Worm (Caenorhabditis elegans) whole organism, L2 larva: ENCODE results near the gene Y53C12A.7.
"Not testable (repeated sequence)": the region's sequence is repeated elsewhere in the genome, so short reads cannot be mapped to it uniquely, and the experiment has no call there.

Experiments
- C34F6.9 ChIP-seq: fragments of 150-350 bp; optimal IDR thresholded peaks from 2 replicates; lab custom pipeline; 2014; ENCODE audit warnings: missing biosample characterization, missing genetic modification characterization
- F13H6.1 ChIP-seq: sonication (generic microtip); optimal IDR thresholded peaks from 2 replicates; lab custom pipeline; 2016; ENCODE audit warnings: missing genetic modification characterization, missing compliant biosample characterization
- R02D3.7 ChIP-seq: fragments of 150-350 bp; optimal IDR thresholded peaks from 2 replicates; lab custom pipeline; 2014; ENCODE audit warnings: missing biosample characterization, missing genetic modification characterization
- ZK546.5 ChIP-seq: sonication (generic microtip); optimal IDR thresholded peaks from 2 replicates; lab custom pipeline; 2017; ENCODE audit warnings: missing biosample characterization, missing genetic modification characterization
- ama-1 ChIP-seq: fragments of 150-350 bp; optimal IDR thresholded peaks from 2 replicates; lab custom pipeline; 2018; ENCODE audit warnings: inconsistent platforms
- blmp-1 ChIP-seq: sonication (generic microtip); optimal IDR thresholded peaks from 2 replicates; lab custom pipeline; 2017; ENCODE audit warnings: missing genetic modification characterization, mild to moderate bottlenecking, missing compliant biosample characterization, antibody characterized with exemption, moderate library complexity; ENCODE audit not compliant: insufficient read depth
- ceh-16 ChIP-seq: fragments of 150-350 bp; optimal IDR thresholded peaks from 2 replicates; lab custom pipeline; 2014; ENCODE audit warnings: missing biosample characterization, missing genetic modification characterization
- ceh-82 ChIP-seq: fragments of 150-350 bp; optimal IDR thresholded peaks from 2 replicates; lab custom pipeline; 2014; ENCODE audit warnings: missing biosample characterization, missing genetic modification characterization
- crh-2 ChIP-seq: sonication (generic microtip); optimal IDR thresholded peaks from 2 replicates; lab custom pipeline; 2017; ENCODE audit warnings: missing biosample characterization, missing genetic modification characterization
- dmd-4 ChIP-seq: sonication (generic microtip); optimal IDR thresholded peaks from 2 replicates; lab custom pipeline; 2017; ENCODE audit warnings: missing biosample characterization, missing genetic modification characterization
- egl-27 ChIP-seq: sonication (generic microtip); optimal IDR thresholded peaks from 3 replicates; lab custom pipeline; 2017; ENCODE audit warnings: missing biosample characterization, missing genetic modification reagents, missing genetic modification characterization
- elt-1 ChIP-seq: fragments of 150-350 bp; optimal IDR thresholded peaks from 2 replicates; lab custom pipeline; 2014; ENCODE audit warnings: missing biosample characterization, missing genetic modification characterization
- elt-3 ChIP-seq: sonication (generic microtip); optimal IDR thresholded peaks from 2 replicates; lab custom pipeline; 2017; ENCODE audit warnings: missing biosample characterization, missing genetic modification characterization
- fos-1 ChIP-seq: fragments of 150-350 bp; optimal IDR thresholded peaks from 2 replicates; lab custom pipeline; 2014; ENCODE audit warnings: missing biosample characterization, missing genetic modification characterization
- gmeb-1 ChIP-seq: fragments of 150-350 bp; optimal IDR thresholded peaks from 2 replicates; lab custom pipeline; 2014; ENCODE audit warnings: missing biosample characterization, missing genetic modification characterization
- lin-11 ChIP-seq: fragments of 150-350 bp; sonication (generic microtip); optimal IDR thresholded peaks from 2 replicates; lab custom pipeline; 2014; ENCODE audit warnings: missing biosample characterization, missing genetic modification characterization, inconsistent platforms, mixed read lengths
- lin-13 ChIP-seq: fragments of 150-350 bp; optimal IDR thresholded peaks from 2 replicates; lab custom pipeline; 2014; ENCODE audit warnings: missing biosample characterization, missing genetic modification reagents, missing genetic modification characterization
- lin-39 ChIP-seq: fragments of 150-350 bp; optimal IDR thresholded peaks from 2 replicates; lab custom pipeline; 2014; ENCODE audit warnings: missing biosample characterization, missing genetic modification reagents, missing genetic modification characterization
- mab-5 ChIP-seq: fragments of 150-350 bp; optimal IDR thresholded peaks from 2 replicates; lab custom pipeline; 2014; ENCODE audit warnings: missing biosample characterization, missing genetic modification characterization
- mbf-1 ChIP-seq: sonication (generic microtip); optimal IDR thresholded peaks from 2 replicates; lab custom pipeline; 2017; ENCODE audit warnings: missing biosample characterization, missing genetic modification characterization
- mdl-1 ChIP-seq, 2 experiments: fragments of 150-350 bp in 1 of 2; sonication (generic microtip) in 1 of 2; optimal IDR thresholded peaks; 2 replicates each; lab custom pipeline; 2017; ENCODE audit warnings: missing biosample characterization in 2 of 2, missing genetic modification characterization in 2 of 2
- nhr-10 ChIP-seq: sonication (generic microtip); optimal IDR thresholded peaks from 2 replicates; lab custom pipeline; 2017; ENCODE audit warnings: missing biosample characterization, missing genetic modification characterization
- nhr-12 ChIP-seq: fragments of 150-350 bp; optimal IDR thresholded peaks from 2 replicates; lab custom pipeline; 2014; ENCODE audit warnings: missing biosample characterization, missing genetic modification characterization
- nhr-129 ChIP-seq: fragments of 150-350 bp; optimal IDR thresholded peaks from 2 replicates; lab custom pipeline; 2014; ENCODE audit warnings: missing biosample characterization, missing genetic modification characterization
- nhr-21 ChIP-seq: fragments of 150-350 bp; optimal IDR thresholded peaks from 2 replicates; lab custom pipeline; 2014; ENCODE audit warnings: missing biosample characterization, missing genetic modification characterization
- nhr-23 ChIP-seq: fragments of 150-350 bp; optimal IDR thresholded peaks from 2 replicates; lab custom pipeline; 2014; ENCODE audit warnings: missing biosample characterization, missing genetic modification reagents, missing genetic modification characterization
- nhr-237 ChIP-seq: fragments of 150-350 bp; optimal IDR thresholded peaks from 2 replicates; lab custom pipeline; 2014; ENCODE audit warnings: missing biosample characterization, missing genetic modification characterization
- nhr-25 ChIP-seq: fragments of 150-350 bp; sonication (generic microtip); optimal IDR thresholded peaks from 3 replicates; lab custom pipeline; 2014; ENCODE audit warnings: missing biosample characterization, missing genetic modification characterization
- nhr-6 ChIP-seq: fragments of 150-350 bp; optimal IDR thresholded peaks from 2 replicates; lab custom pipeline; 2014; ENCODE audit warnings: missing biosample characterization, missing genetic modification characterization
- nhr-77 ChIP-seq: fragments of 150-350 bp; optimal IDR thresholded peaks from 2 replicates; lab custom pipeline; 2014; ENCODE audit warnings: missing biosample characterization, missing genetic modification characterization
- peb-1 ChIP-seq: fragments of 150-350 bp; optimal IDR thresholded peaks from 2 replicates; lab custom pipeline; 2014; ENCODE audit warnings: missing biosample characterization, missing genetic modification characterization
- skn-1 ChIP-seq: sonication (generic microtip); optimal IDR thresholded peaks from 2 replicates; lab custom pipeline; 2017; ENCODE audit warnings: missing biosample characterization, missing genetic modification characterization
- sma-3 ChIP-seq: sonication (generic microtip); optimal IDR thresholded peaks from 2 replicates; lab custom pipeline; 2016; ENCODE audit warnings: missing genetic modification reagents, missing genetic modification characterization, missing compliant biosample characterization
- sma-9 ChIP-seq, 2 experiments: fragments of 150-350 bp in 1 of 2; sonication (generic microtip) in 1 of 2; optimal IDR thresholded peaks; 2 replicates each; lab custom pipeline; 2014 to 2016; ENCODE audit warnings: missing genetic modification characterization in 2 of 2, mild to moderate bottlenecking in 1 of 2, missing biosample characterization in 1 of 2, missing compliant biosample characterization in 1 of 2, missing genetic modification reagents in 1 of 2, moderate library complexity in 1 of 2
- snpc-4 ChIP-seq: fragments of 150-350 bp; optimal IDR thresholded peaks from 2 replicates; lab custom pipeline; 2014; ENCODE audit warnings: missing biosample characterization, missing genetic modification characterization
- unc-39 ChIP-seq: fragments of 150-350 bp; optimal IDR thresholded peaks from 2 replicates; lab custom pipeline; 2014; ENCODE audit warnings: missing biosample characterization, missing genetic modification characterization
- unc-55 ChIP-seq: fragments of 150-350 bp; sonication (generic microtip); optimal IDR thresholded peaks from 3 replicates; lab custom pipeline; 2014; ENCODE audit warnings: missing biosample characterization, missing genetic modification reagents, missing genetic modification characterization
- unc-62 ChIP-seq: fragments of 150-350 bp; optimal IDR thresholded peaks from 2 replicates; lab custom pipeline; 2014; ENCODE audit warnings: missing biosample characterization, missing genetic modification reagents, missing genetic modification characterization
- zag-1 ChIP-seq: fragments of 150-350 bp; optimal IDR thresholded peaks from 2 replicates; lab custom pipeline; 2014; ENCODE audit warnings: missing biosample characterization, missing genetic modification characterization
- ztf-1 ChIP-seq: fragments of 200-800 bp; sonication (Bioruptor generic); conservative IDR thresholded peaks from 2 replicates; pipeline ENCODE4 v1.3.6; 2022; ENCODE audit warnings: missing genetic modification characterization, missing compliant biosample characterization
- ztf-4 ChIP-seq: fragments of 150-350 bp; optimal IDR thresholded peaks from 2 replicates; lab custom pipeline; 2014; ENCODE audit warnings: missing biosample characterization, missing genetic modification characterization

The Y53C12A.7 gene

ce11 chrII:9729196-9729595 lies 28.9 kb downstream of the Y53C12A.7 start:
- no peak for TF ChIP-seq zag-1 (tag; lab: Kevin White, UChicago)
- no peak for TF ChIP-seq unc-39 (tag; lab: Kevin White, UChicago)
- TF ChIP-seq dmd-4 = no peak
- TF ChIP-seq egl-27 (tag; lab: Kevin White, UChicago) = peak; percentile 65
- peak; percentile 34 for TF ChIP-seq nhr-21 (tag; lab: Kevin White, UChicago)
- TF ChIP-seq snpc-4 (tag; lab: Kevin White, UChicago) = no peak
- TF ChIP-seq blmp-1 = peak; percentile 31
- peak; percentile 44 for TF ChIP-seq F13H6.1
- TF ChIP-seq fos-1 (tag; lab: Kevin White, UChicago) = peak; percentile 2
- TF ChIP-seq, all 48 proteins: peak for 5

ce11 chrII:9729866-9730265 lies 29.5 kb downstream of the Y53C12A.7 start:
- TF ChIP-seq ceh-82 (tag; lab: Kevin White, UChicago) = no peak
- TF ChIP-seq blmp-1 = no peak
- TF ChIP-seq nhr-129 (tag; lab: Kevin White, UChicago) = no peak
- TF ChIP-seq snpc-4 (tag; lab: Kevin White, UChicago) = no peak
- no peak for TF ChIP-seq sma-3
- no peak for TF ChIP-seq lin-39 (tag; lab: Kevin White, UChicago)
- no peak for TF ChIP-seq lin-11 (tag; lab: Kevin White, UChicago)
- TF ChIP-seq elt-1 (tag; lab: Kevin White, UChicago) = no peak
- TF ChIP-seq unc-55 = no peak

ce11 chrII:9731810-9732209 lies 31.5 kb downstream of the Y53C12A.7 start, which contains the start of gene mab-3:
TSS of gene mab-3 (plus strand) at chrII:9732137.
- TF ChIP-seq unc-39 (tag; lab: Kevin White, UChicago); skn-1; egl-27 (tag; lab: Kevin White, UChicago): not testable (repeated sequence)

- no peak for TF ChIP-seq F13H6.1
- no peak for TF ChIP-seq nhr-23 (tag; lab: Kevin White, UChicago)
- TF ChIP-seq, all 48 proteins: peak for 0
Observed at ce11 chrII:9735785-9736184, 35.4 kb downstream of the Y53C12A.7 start.

- TF ChIP-seq crh-2 (tag; lab: Kevin White, UChicago) = peak; percentile 36
- TF ChIP-seq nhr-129 (tag; lab: Kevin White, UChicago) = no peak
- TF ChIP-seq unc-62 (GFP tag; lab: Kevin White, UChicago) = no peak
- TF ChIP-seq lin-39 (tag; lab: Kevin White, UChicago) = no peak
- no peak for TF ChIP-seq R02D3.7 (tag; lab: Kevin White, UChicago)
- TF ChIP-seq ceh-16 (tag; lab: Kevin White, UChicago) = no peak
- no peak for TF ChIP-seq mbf-1
- no peak for TF ChIP-seq peb-1
- TF ChIP-seq ZK546.5 = no peak
- no peak for TF ChIP-seq lin-13 (GFP tag; lab: Kevin White, UChicago)
- TF ChIP-seq fos-1 (tag; lab: Kevin White, UChicago) = peak; percentile 81
- no peak for TF ChIP-seq gmeb-1 (tag; lab: Kevin White, UChicago)
- TF ChIP-seq dmd-4 = no peak
- TF ChIP-seq nhr-25 (tag; lab: Kevin White, UChicago) = no peak
- no peak for TF ChIP-seq nhr-237 (tag; lab: Kevin White, UChicago)
- TF ChIP-seq nhr-12 (tag; lab: Kevin White, UChicago) = no peak
- no peak for TF ChIP-seq unc-55
- TF ChIP-seq sma-9 (GFP tag; optimal IDR thresholded peaks at IDR 0.05; lab: Kevin White, UChicago) = no peak
- TF ChIP-seq sma-9 (tag; optimal IDR thresholded peaks at IDR 0.05; lab: Kevin White, UChicago) = no peak
- no peak for TF ChIP-seq zag-1 (tag; lab: Kevin White, UChicago)
- TF ChIP-seq ama-1 (lab: Kevin White, UChicago) = no peak
- TF ChIP-seq unc-39 (tag; lab: Kevin White, UChicago) = no peak
- TF ChIP-seq ztf-4 (tag; lab: Kevin White, UChicago) = no peak
- peak; percentile 37 for TF ChIP-seq F13H6.1
Observed at ce11 chrII:9738820-9739219, 38.5 kb downstream of the Y53C12A.7 start.

ce11 chrII:9740552-9740951 lies 40.2 kb downstream of the Y53C12A.7 start:
- TF ChIP-seq unc-62 (GFP tag; lab: Kevin White, UChicago) (no peak), sma-3 (no peak), mdl-1 (tag; optimal IDR thresholded peaks at IDR 0.05; lab: Kevin White, UChicago) (no peak), mab-5 (tag; lab: Kevin White, UChicago) (no peak), ama-1 (lab: Kevin White, UChicago) (no peak), peb-1 (no peak), C34F6.9 (tag; lab: Kevin White, UChicago) (no peak), blmp-1 (no peak), lin-39 (tag; lab: Kevin White, UChicago) (no peak), mbf-1 (no peak), dmd-4 (no peak), nhr-6 (tag; lab: Kevin White, UChicago) (no peak), nhr-129 (tag; lab: Kevin White, UChicago) (no peak), elt-1 (tag; lab: Kevin White, UChicago) (no peak), fos-1 (tag; lab: Kevin White, UChicago) (peak; percentile 39), F13H6.1 (no peak), elt-3 (no peak), nhr-77 (no peak), nhr-10 (tag; lab: Kevin White, UChicago) (no peak), nhr-12 (tag; lab: Kevin White, UChicago) (no peak), ztf-4 (tag; lab: Kevin White, UChicago) (no peak), ztf-1 (GFP tag; lab: Robert Waterston, UW) (no peak), sma-9 (GFP tag; optimal IDR thresholded peaks at IDR 0.05; lab: Kevin White, UChicago) (peak; percentile 10), sma-9 (tag; optimal IDR thresholded peaks at IDR 0.05; lab: Kevin White, UChicago) (no peak)
